Worm (Caenorhabditis elegans) whole organism, mixed stage, embryonic: ENCODE data around the gene pgl-1.

Source experiments
- M03D4.4 ChIP-seq: sonication (generic microtip); optimal IDR thresholded peaks from 2 replicates; lab custom pipeline; 2017; ENCODE audit warnings: mild to moderate bottlenecking, missing genetic modification characterization, missing compliant biosample characterization
- ceh-39 ChIP-seq: fragments of 150-350 bp; optimal IDR thresholded peaks from 2 replicates; lab custom pipeline; 2014; ENCODE audit warnings: missing biosample characterization, missing genetic modification characterization
- ces-1 ChIP-seq: fragments of 150-350 bp; optimal IDR thresholded peaks from 2 replicates; lab custom pipeline; 2014; ENCODE audit warnings: missing biosample characterization, missing genetic modification reagents, missing genetic modification characterization
- drap-1 ChIP-seq: fragments of 200-800 bp; sonication (Bioruptor generic); optimal IDR thresholded peaks from 3 replicates; lab custom pipeline; 2018; ENCODE audit warnings: mild to moderate bottlenecking, missing genetic modification characterization, missing compliant biosample characterization
- elt-3 ChIP-seq: fragments of 150-350 bp; optimal IDR thresholded peaks from 2 replicates; lab custom pipeline; 2014; ENCODE audit warnings: missing biosample characterization, missing genetic modification characterization
- nhr-12 ChIP-seq: fragments of 150-350 bp; optimal IDR thresholded peaks from 2 replicates; lab custom pipeline; 2014; ENCODE audit warnings: missing biosample characterization, missing genetic modification characterization
- nhr-237 ChIP-seq: fragments of 150-350 bp; optimal IDR thresholded peaks from 2 replicates; lab custom pipeline; 2014; ENCODE audit warnings: missing biosample characterization, missing genetic modification characterization
- nhr-76 ChIP-seq: sonication (generic microtip); optimal IDR thresholded peaks from 2 replicates; lab custom pipeline; 2017; ENCODE audit warnings: missing biosample characterization, missing genetic modification characterization
- pha-4 ChIP-seq: fragments of 150-350 bp; optimal IDR thresholded peaks from 2 replicates; lab custom pipeline; 2018; ENCODE audit warnings: missing biosample characterization, missing genetic modification reagents, missing genetic modification characterization
- snpc-4 ChIP-seq: fragments of 150-350 bp; optimal IDR thresholded peaks from 2 replicates; lab custom pipeline; 2014; ENCODE audit warnings: missing biosample characterization, missing genetic modification characterization
- sptf-1 ChIP-seq: sonication (generic microtip); optimal IDR thresholded peaks from 2 replicates; lab custom pipeline; 2017; ENCODE audit warnings: mild to moderate bottlenecking, missing genetic modification characterization, moderate library complexity, missing compliant biosample characterization
- ztf-11 ChIP-seq: fragments of 150-350 bp; optimal IDR thresholded peaks from 2 replicates; lab custom pipeline; 2014; ENCODE audit warnings: missing biosample characterization, missing genetic modification characterization

DNA sequence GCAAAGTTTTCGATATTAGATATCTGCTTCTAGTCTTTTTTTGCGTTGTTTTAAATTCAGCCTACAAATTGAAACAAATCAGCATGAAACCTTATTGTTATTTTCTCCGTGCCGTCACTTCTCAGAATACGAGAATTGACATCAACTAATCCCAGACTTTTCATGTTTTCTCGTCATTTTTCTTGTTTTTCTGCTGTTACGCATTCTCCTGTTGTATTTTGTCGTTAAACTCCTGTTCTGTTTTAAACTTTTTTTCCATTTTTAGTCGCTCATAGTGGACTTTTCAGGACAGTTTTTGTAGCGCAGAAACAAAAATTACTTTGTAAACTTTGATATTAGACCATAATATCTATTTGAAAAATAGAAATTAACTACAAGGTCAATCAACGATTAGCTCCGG, 45.1 kb upstream of the pgl-1 start:
- TF ChIP-seq ces-1 (GFP tag; lab: Kevin White, UChicago), result no peak
- no peak for TF ChIP-seq nhr-12 (tag; lab: Kevin White, UChicago)
- no peak for TF ChIP-seq pha-4
- no peak for TF ChIP-seq ztf-11 (tag; lab: Kevin White, UChicago)
- no peak for TF ChIP-seq ceh-39 (tag; lab: Kevin White, UChicago)
- TF ChIP-seq nhr-76, result no peak
- no peak for TF ChIP-seq nhr-237 (tag; lab: Kevin White, UChicago)
- no peak for TF ChIP-seq snpc-4
- no peak for TF ChIP-seq M03D4.4 (tag; lab: Kevin White, UChicago)
- TF ChIP-seq elt-3 (tag; lab: Kevin White, UChicago), result no peak
- no peak for TF ChIP-seq sptf-1 (tag; lab: Kevin White, UChicago)
- TF ChIP-seq drap-1 (GFP tag; lab: Kevin White, UChicago), result no peak
